Worm (Caenorhabditis elegans) whole organism, L3 larva: ENCODE results near the gene F58B4.3.

Source experiments
- R02D3.7 ChIP-seq: fragments of 150-350 bp; optimal IDR thresholded peaks from 2 replicates; lab custom pipeline; 2014; ENCODE audit warnings: missing biosample characterization, missing genetic modification characterization
- ZK546.5 ChIP-seq: sonication (generic microtip); optimal IDR thresholded peaks from 2 replicates; lab custom pipeline; 2017; ENCODE audit warnings: missing biosample characterization, missing genetic modification characterization
- ama-1 ChIP-seq: fragments of 150-350 bp; optimal IDR thresholded peaks from 2 replicates; lab custom pipeline; 2018
- ceh-28 ChIP-seq: fragments of 150-350 bp; optimal IDR thresholded peaks from 2 replicates; lab custom pipeline; 2014; ENCODE audit warnings: missing biosample characterization, missing genetic modification reagents, missing genetic modification characterization
- ceh-82 ChIP-seq: fragments of 150-350 bp; optimal IDR thresholded peaks from 2 replicates; lab custom pipeline; 2014; ENCODE audit warnings: missing biosample characterization, missing genetic modification characterization
- ceh-9 ChIP-seq: sonication (generic microtip); optimal IDR thresholded peaks from 2 replicates; lab custom pipeline; 2018; ENCODE audit warnings: missing biosample characterization, missing genetic modification characterization
- egl-27 ChIP-seq: sonication (generic microtip); optimal IDR thresholded peaks from 4 replicates; lab custom pipeline; 2017; ENCODE audit warnings: missing biosample characterization, missing genetic modification reagents, missing genetic modification characterization
- elt-1 ChIP-seq: fragments of 150-350 bp; optimal IDR thresholded peaks from 2 replicates; lab custom pipeline; 2014; ENCODE audit warnings: missing biosample characterization, missing genetic modification characterization
- elt-2 ChIP-seq: sonication (generic microtip); optimal IDR thresholded peaks from 2 replicates; lab custom pipeline; 2016; ENCODE audit warnings: missing genetic modification reagents, mild to moderate bottlenecking, missing genetic modification characterization, missing compliant biosample characterization
- fkh-10 ChIP-seq: sonication (generic microtip); optimal IDR thresholded peaks from 2 replicates; lab custom pipeline; 2017; ENCODE audit warnings: missing biosample characterization, missing genetic modification reagents, missing genetic modification characterization
- fkh-2 ChIP-seq: fragments of 150-350 bp; optimal IDR thresholded peaks from 2 replicates; lab custom pipeline; 2014; ENCODE audit warnings: missing biosample characterization, missing genetic modification reagents, missing genetic modification characterization
- fos-1 ChIP-seq: fragments of 150-350 bp; optimal IDR thresholded peaks from 2 replicates; lab custom pipeline; 2014; ENCODE audit warnings: missing biosample characterization, missing genetic modification characterization
- hmg-11 ChIP-seq: sonication (generic microtip); optimal IDR thresholded peaks from 2 replicates; lab custom pipeline; 2016; ENCODE audit warnings: missing genetic modification characterization, missing compliant biosample characterization
- jun-1 ChIP-seq: fragments of 150-350 bp; optimal IDR thresholded peaks from 2 replicates; lab custom pipeline; 2014; ENCODE audit warnings: missing biosample characterization, missing genetic modification reagents, missing genetic modification characterization
- lin-15B ChIP-seq: fragments of 150-350 bp; optimal IDR thresholded peaks from 2 replicates; lab custom pipeline; 2014; ENCODE audit warnings: missing biosample characterization, missing genetic modification characterization
- lsy-12 ChIP-seq: sonication (generic microtip); optimal IDR thresholded peaks from 2 replicates; lab custom pipeline; 2016; ENCODE audit warnings: mild to moderate bottlenecking, missing genetic modification characterization, missing compliant biosample characterization
- mdl-1 ChIP-seq: fragments of 150-350 bp; optimal IDR thresholded peaks from 2 replicates; lab custom pipeline; 2014; ENCODE audit warnings: missing biosample characterization, missing genetic modification characterization
- nfya-1 ChIP-seq: sonication (generic microtip); optimal IDR thresholded peaks from 2 replicates; lab custom pipeline; 2017; ENCODE audit warnings: missing genetic modification characterization, mild to moderate bottlenecking, missing compliant biosample characterization, antibody characterized with exemption, moderate library complexity; ENCODE audit not compliant: insufficient read depth
- nhr-12 ChIP-seq: fragments of 150-350 bp; optimal IDR thresholded peaks from 2 replicates; lab custom pipeline; 2014; ENCODE audit warnings: missing biosample characterization, missing genetic modification characterization
- nhr-23 ChIP-seq: fragments of 150-350 bp; optimal IDR thresholded peaks from 2 replicates; lab custom pipeline; 2014; ENCODE audit warnings: missing biosample characterization, missing genetic modification reagents, missing genetic modification characterization
- nhr-25 ChIP-seq: sonication (generic microtip); optimal IDR thresholded peaks from 2 replicates; lab custom pipeline; 2017; ENCODE audit warnings: missing biosample characterization, missing genetic modification characterization
- nhr-28 ChIP-seq: fragments of 150-350 bp; optimal IDR thresholded peaks from 2 replicates; lab custom pipeline; 2014; ENCODE audit warnings: missing biosample characterization, missing genetic modification characterization
- nhr-43 ChIP-seq: sonication (generic microtip); optimal IDR thresholded peaks from 2 replicates; lab custom pipeline; 2016; ENCODE audit warnings: mild to moderate bottlenecking, missing genetic modification characterization, missing compliant biosample characterization; ENCODE audit not compliant: poor library complexity, severe bottlenecking
- nhr-67 ChIP-seq: fragments of 150-350 bp; optimal IDR thresholded peaks from 2 replicates; lab custom pipeline; 2014; ENCODE audit warnings: missing biosample characterization, missing genetic modification characterization
- nhr-76 ChIP-seq: fragments of 150-350 bp; sonication (generic microtip); optimal IDR thresholded peaks from 5 replicates; lab custom pipeline; 2014; ENCODE audit warnings: missing biosample characterization, missing genetic modification characterization
- pha-4 ChIP-seq: fragments of 150-350 bp; optimal IDR thresholded peaks from 2 replicates; lab custom pipeline; 2014; ENCODE audit warnings: missing biosample characterization, missing genetic modification reagents, missing genetic modification characterization
- pqm-1 ChIP-seq: fragments of 150-350 bp; optimal IDR thresholded peaks from 2 replicates; lab custom pipeline; 2017; ENCODE audit warnings: missing biosample characterization, missing genetic modification characterization, inconsistent platforms
- sea-2 ChIP-seq: fragments of 150-350 bp; sonication (generic microtip); optimal IDR thresholded peaks from 4 replicates; lab custom pipeline; 2014; ENCODE audit warnings: missing biosample characterization, missing genetic modification reagents, missing genetic modification characterization
- skn-1 ChIP-seq: fragments of 150-350 bp; optimal IDR thresholded peaks from 2 replicates; lab custom pipeline; 2014; ENCODE audit warnings: missing biosample characterization, missing genetic modification characterization
- snpc-4 ChIP-seq: fragments of 150-350 bp; optimal IDR thresholded peaks from 2 replicates; lab custom pipeline; 2014; ENCODE audit warnings: missing biosample characterization, missing genetic modification characterization
- tbx-2 ChIP-seq: sonication (generic microtip); optimal IDR thresholded peaks from 2 replicates; lab custom pipeline; 2016; ENCODE audit warnings: mild to moderate bottlenecking, missing genetic modification characterization, missing compliant biosample characterization
- unc-62 ChIP-seq: fragments of 150-350 bp; sonication (generic microtip); optimal IDR thresholded peaks from 4 replicates; lab custom pipeline; 2014; ENCODE audit warnings: missing biosample characterization, missing genetic modification reagents, missing genetic modification characterization
- zag-1 ChIP-seq: fragments of 150-350 bp; optimal IDR thresholded peaks from 2 replicates; lab custom pipeline; 2014; ENCODE audit warnings: missing biosample characterization, missing genetic modification characterization

Gene F58B4.3

DNA sequence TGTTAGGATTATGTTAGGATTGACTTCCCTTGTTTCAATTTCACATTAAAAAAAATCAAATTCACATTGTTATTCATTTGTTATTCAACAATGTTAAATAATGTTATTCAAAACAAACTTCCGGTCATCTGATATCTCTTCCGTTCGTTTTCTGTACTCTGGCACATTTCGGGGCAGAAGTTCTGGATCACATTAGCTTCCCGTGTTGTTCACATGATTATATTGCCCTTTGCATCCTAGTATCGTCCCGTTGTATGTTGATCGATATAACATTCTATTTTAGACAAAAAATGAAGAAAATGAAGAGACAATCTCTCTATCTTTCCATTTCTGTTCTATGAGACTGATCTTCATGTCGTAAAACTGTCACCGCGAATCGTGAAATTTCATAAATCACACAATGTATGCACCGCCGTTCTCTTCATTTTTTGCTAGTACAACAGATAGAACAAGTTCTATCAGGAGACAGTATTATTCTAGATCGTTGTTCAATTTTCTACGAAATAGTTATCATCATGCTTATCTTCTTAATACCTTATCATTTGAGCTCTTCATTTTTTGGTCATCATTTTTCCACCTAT is 10.5 kb downstream of the F58B4.3 start:
- no peak for TF ChIP-seq mdl-1 (tag; lab: Kevin White, UChicago)
- TF ChIP-seq elt-1, result no peak
- no peak for TF ChIP-seq sea-2 (GFP tag; lab: Kevin White, UChicago)
- TF ChIP-seq zag-1 (tag; lab: Kevin White, UChicago), result no peak
- peak; percentile 8 for TF ChIP-seq nhr-25 (tag; lab: Kevin White, UChicago)
- TF ChIP-seq nhr-76 (tag; lab: Kevin White, UChicago), result no peak
- no peak for TF ChIP-seq fkh-10
- no peak for TF ChIP-seq nhr-67 (tag; lab: Kevin White, UChicago)
- TF ChIP-seq tbx-2 (tag; lab: Kevin White, UChicago), result no peak
- peak; percentile 85 for TF ChIP-seq nhr-43 (tag; lab: Kevin White, UChicago)
- TF ChIP-seq skn-1, result no peak
- no peak for TF ChIP-seq ceh-9 (tag; lab: Kevin White, UChicago)
- TF ChIP-seq nhr-12 (tag; lab: Kevin White, UChicago), result no peak
- no peak for TF ChIP-seq pqm-1 (tag; lab: Kevin White, UChicago)
- TF ChIP-seq fos-1 (tag; lab: Kevin White, UChicago), result peak; percentile 20
- TF ChIP-seq nhr-23 (tag; lab: Kevin White, UChicago), result peak; percentile 36
- no peak for TF ChIP-seq nfya-1 (tag; lab: Kevin White, UChicago)
- no peak for TF ChIP-seq egl-27

DNA sequence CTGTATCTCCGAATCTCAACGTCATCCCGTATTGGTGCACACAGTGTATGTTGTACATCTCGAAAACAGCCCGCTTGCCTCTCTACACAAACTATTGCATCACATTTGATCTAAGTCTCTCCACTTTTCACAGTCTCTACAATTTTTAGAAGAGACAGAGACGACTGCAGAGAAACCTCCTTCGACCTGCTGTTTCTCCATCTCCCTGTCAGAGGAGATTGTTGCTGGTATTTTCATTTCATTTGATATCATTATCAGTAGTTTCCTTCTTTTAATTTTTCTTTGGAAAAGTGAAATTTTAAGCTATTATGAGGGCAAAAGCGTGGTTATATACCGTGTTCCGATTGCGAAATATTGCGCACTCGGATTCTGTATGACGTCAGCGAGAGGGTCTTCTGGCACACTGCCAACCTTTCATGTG is 11.0 kb downstream of the F58B4.3 start:
- TF ChIP-seq nhr-43 (tag; lab: Kevin White, UChicago), result peak; percentile 44
- TF ChIP-seq elt-2 (tag; lab: Kevin White, UChicago), result peak; percentile 94
- TF ChIP-seq elt-1, result peak; percentile 58
- TF ChIP-seq egl-27, result peak; percentile 31
- TF ChIP-seq nhr-25 (tag; lab: Kevin White, UChicago), result peak; percentile 19
- no peak for TF ChIP-seq mdl-1 (tag; lab: Kevin White, UChicago)
- peak; percentile 70 for TF ChIP-seq hmg-11 (tag; lab: Kevin White, UChicago)
- peak; percentile 35 for TF ChIP-seq lin-15B
- peak; percentile 26 for TF ChIP-seq R02D3.7 (tag; lab: Kevin White, UChicago)
- peak; percentile 39 for TF ChIP-seq snpc-4 (tag; lab: Kevin White, UChicago)
- peak; percentile 50 for TF ChIP-seq ceh-28 (tag; lab: Kevin White, UChicago)
- peak; percentile 76 for TF ChIP-seq nfya-1 (tag; lab: Kevin White, UChicago)
- no peak for TF ChIP-seq sea-2 (GFP tag; lab: Kevin White, UChicago)
- no peak for TF ChIP-seq ceh-82
- peak; percentile 32 for TF ChIP-seq fkh-10
- TF ChIP-seq ama-1, result peak; percentile 75
- peak; percentile 60 for TF ChIP-seq nhr-23 (tag; lab: Kevin White, UChicago)
- TF ChIP-seq tbx-2 (tag; lab: Kevin White, UChicago), result no peak
- TF ChIP-seq skn-1, result peak; percentile 39
- TF ChIP-seq nhr-76 (tag; lab: Kevin White, UChicago), result peak; percentile 20
- peak; percentile 44 for TF ChIP-seq jun-1 (tag; lab: Kevin White, UChicago)
- peak; percentile 36 for TF ChIP-seq unc-62 (GFP tag; lab: Kevin White, UChicago)
- TF ChIP-seq pqm-1 (tag; lab: Kevin White, UChicago), result peak; percentile 88
- no peak for TF ChIP-seq lsy-12
- TF ChIP-seq pha-4, result peak; percentile 60

- TF ChIP-seq nhr-67 (tag; lab: Kevin White, UChicago) (no peak), fkh-2 (no peak), fkh-10 (no peak), ZK546.5 (tag; lab: Kevin White, UChicago) (no peak), fos-1 (tag; lab: Kevin White, UChicago) (no peak), pqm-1 (tag; lab: Kevin White, UChicago) (no peak), nhr-23 (tag; lab: Kevin White, UChicago) (no peak), nhr-28 (no peak), nhr-12 (tag; lab: Kevin White, UChicago) (no peak)
These were observed 11.5 kb downstream of the F58B4.3 start, which contains the start of gene F17C11.26 for ce11 chrV:10941150-10941549. TSS of gene F17C11.26 (plus strand) at chrV:10941450.

ce11 chrV:10942161-10942560 is 12.6 kb downstream of the F58B4.3 start, which contains the start of gene zip-9:
TSS of gene zip-9 (plus strand) at chrV:10942461.
- no peak for TF ChIP-seq hmg-11 (tag; lab: Kevin White, UChicago)
